Worm (Caenorhabditis elegans) whole organism, mixed stage, embryonic: ENCODE measurements around the gene str-188.

Experiments used
- bed-3 ChIP-seq: fragments of 200-800 bp; sonication (Bioruptor generic); optimal IDR thresholded peaks from 3 replicates; lab custom pipeline; 2018; ENCODE audit warnings: mild to moderate bottlenecking, missing genetic modification characterization, moderate library complexity, missing compliant biosample characterization
- ham-2 ChIP-seq: fragments of 200-800 bp; sonication (Bioruptor generic); optimal IDR thresholded peaks from 2 replicates; lab custom pipeline; 2018; ENCODE audit warnings: mild to moderate bottlenecking, missing genetic modification characterization, missing compliant biosample characterization
- nhr-237 ChIP-seq: fragments of 150-350 bp; optimal IDR thresholded peaks from 2 replicates; lab custom pipeline; 2014; ENCODE audit warnings: missing biosample characterization, missing genetic modification characterization
- unc-62 ChIP-seq: fragments of 150-350 bp; optimal IDR thresholded peaks from 2 replicates; lab custom pipeline; 2014; ENCODE audit warnings: missing biosample characterization, missing genetic modification reagents, missing genetic modification characterization

DNA sequence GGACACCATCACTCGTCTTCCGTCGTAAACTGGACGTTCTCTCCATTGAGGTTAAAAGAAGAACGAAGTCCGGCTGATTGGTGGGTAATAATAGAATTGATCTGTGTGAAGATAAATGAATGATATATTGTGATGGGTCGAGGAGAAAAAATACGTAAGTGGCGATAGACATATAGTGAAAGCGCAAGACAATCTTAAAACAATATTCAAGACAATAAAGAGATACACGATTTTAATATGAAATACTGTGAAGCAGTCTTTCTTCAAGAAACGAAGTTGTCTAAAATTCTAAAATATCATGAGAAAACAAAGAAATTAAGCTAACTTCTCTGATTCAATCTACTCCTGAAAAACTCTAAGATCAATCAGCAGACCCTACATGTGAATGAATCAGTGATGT lies 3.0 kb upstream of the str-188 start, which contains the start of gene F40F9.10:
- TF ChIP-seq ham-2 (GFP tag; lab: Kevin White, UChicago) (no peak), bed-3 (GFP tag; lab: Kevin White, UChicago) (no peak), unc-62 (GFP tag; lab: Kevin White, UChicago) (no peak), nhr-237 (tag; lab: Kevin White, UChicago) (no peak)
